Fruit fly (Drosophila melanogaster) whole organism, embryonic: ENCODE measurements around the gene bsh.

Experiments used
- Bteb2 ChIP-seq: fragments of 200-800 bp; sonication (Bioruptor generic); optimal IDR thresholded peaks from 2 replicates; lab custom pipeline; 2016; ENCODE audit warnings: missing biosample characterization, missing genetic modification characterization
- CG11398 ChIP-seq: fragments of 200-800 bp; sonication (Bioruptor generic); optimal IDR thresholded peaks from 2 replicates; lab custom pipeline; 2016; ENCODE audit warnings: missing biosample characterization, missing genetic modification characterization
- CG11504 ChIP-seq: fragments of 200-800 bp; sonication (Bioruptor generic); optimal IDR thresholded peaks from 3 replicates; lab custom pipeline; 2019; ENCODE audit warnings: missing biosample characterization, mild to moderate bottlenecking, missing genetic modification characterization, moderate library complexity
- CG12391 ChIP-seq: fragments of 200-800 bp; sonication (Bioruptor generic); optimal IDR thresholded peaks from 3 replicates; lab custom pipeline; 2018; ENCODE audit warnings: missing biosample characterization, mild to moderate bottlenecking, missing genetic modification characterization, moderate library complexity
- CG15269 ChIP-seq: fragments of 200-800 bp; sonication (Bioruptor generic); optimal IDR thresholded peaks from 2 replicates; lab custom pipeline; 2018; ENCODE audit warnings: missing biosample characterization, mild to moderate bottlenecking, missing genetic modification characterization, moderate library complexity
- CG15696 ChIP-seq: fragments of 200-800 bp; sonication (Bioruptor generic); optimal IDR thresholded peaks from 2 replicates; lab custom pipeline; 2019; ENCODE audit warnings: missing biosample characterization, mild to moderate bottlenecking, missing genetic modification characterization, moderate library complexity
- CG17328 ChIP-seq: fragments of 200-800 bp; sonication (Bioruptor generic); IDR thresholded peaks from 2 replicates; pipeline ENCODE4 v1.3.6; 2022; ENCODE audit warnings: missing biosample characterization, missing genetic modification characterization
- CG2120 ChIP-seq: fragments of 200-800 bp; sonication (Bioruptor generic); optimal IDR thresholded peaks from 3 replicates; lab custom pipeline; 2016; ENCODE audit warnings: missing biosample characterization, missing genetic modification characterization
- CG30403 ChIP-seq: fragments of 200-800 bp; sonication (Bioruptor generic); optimal IDR thresholded peaks from 3 replicates; lab custom pipeline; 2016; ENCODE audit warnings: missing biosample characterization, missing genetic modification characterization
- CG6272 ChIP-seq: fragments of 200-800 bp; sonication (Bioruptor generic); IDR thresholded peaks from 2 replicates; pipeline ENCODE4 v1.3.6; 2022; ENCODE audit warnings: missing biosample characterization, missing genetic modification characterization
- CG7839 ChIP-seq: fragments of 200-800 bp; sonication (Bioruptor generic); optimal IDR thresholded peaks from 3 replicates; lab custom pipeline; 2018; ENCODE audit warnings: missing biosample characterization, mild to moderate bottlenecking, missing genetic modification characterization, moderate library complexity
- CG8924 ChIP-seq: fragments of 200-800 bp; optimal IDR thresholded peaks from 3 replicates; lab custom pipeline; 2019; ENCODE audit warnings: missing biosample characterization, mild to moderate bottlenecking, missing genetic modification characterization, moderate library complexity
- CG9797 ChIP-seq: fragments of 200-800 bp; sonication (Bioruptor generic); optimal IDR thresholded peaks from 3 replicates; lab custom pipeline; 2018; ENCODE audit warnings: missing biosample characterization, mild to moderate bottlenecking, missing genetic modification characterization
- CHES-1-like ChIP-seq: fragments of 200-800 bp; sonication (Bioruptor generic); optimal IDR thresholded peaks from 2 replicates; lab custom pipeline; 2016; ENCODE audit warnings: missing biosample characterization, missing genetic modification characterization
- Dbx ChIP-seq: fragments of 200-800 bp; sonication (Bioruptor generic); IDR thresholded peaks from 3 replicates; pipeline ENCODE4 v1.3.6; 2022; ENCODE audit warnings: missing biosample characterization, missing genetic modification characterization
- Deaf1 ChIP-seq: fragments of 200-800 bp; optimal IDR thresholded peaks from 3 replicates; lab custom pipeline; 2019; ENCODE audit warnings: missing biosample characterization, mild to moderate bottlenecking, missing genetic modification characterization, moderate library complexity
- Doc2 ChIP-seq: fragments of 200-800 bp; sonication (Bioruptor generic); IDR thresholded peaks from 2 replicates; pipeline ENCODE4 v1.3.6; 2022; ENCODE audit warnings: missing biosample characterization, missing genetic modification characterization
- Elba2 ChIP-seq: fragments of 200-800 bp; sonication (Bioruptor generic); optimal IDR thresholded peaks from 3 replicates; lab custom pipeline; 2016; ENCODE audit warnings: missing biosample characterization, missing genetic modification characterization
- Ets65A ChIP-seq: fragments of 200-800 bp; sonication (Bioruptor generic); peaks from one replicate; lab custom pipeline; 2016; ENCODE audit warnings: missing biosample characterization, missing genetic modification characterization
- Gug ChIP-seq: fragments of 200-800 bp; sonication (Bioruptor generic); IDR thresholded peaks from 4 replicates; pipeline ENCODE4 v1.3.6; 2022; ENCODE audit warnings: missing biosample characterization, missing genetic modification characterization
- Hey ChIP-seq: fragments of 200-800 bp; sonication (Bioruptor generic); optimal IDR thresholded peaks from 3 replicates; lab custom pipeline; 2018; ENCODE audit warnings: missing biosample characterization, mild to moderate bottlenecking, missing genetic modification characterization
- Hr51 ChIP-seq, 2 experiments: fragments of 200-800 bp; sonication (Bioruptor generic); optimal IDR thresholded peaks; 2 replicates in 1 of 2; 3 replicates in 1 of 2; lab custom pipeline; 2016 to 2018; ENCODE audit warnings: missing biosample characterization in 2 of 2, missing genetic modification characterization in 2 of 2, mild to moderate bottlenecking in 1 of 2, moderate library complexity in 1 of 2
- Jarid2 ChIP-seq: fragments of 200-800 bp; sonication (Bioruptor generic); optimal IDR thresholded peaks from 3 replicates; lab custom pipeline; 2017; ENCODE audit warnings: mild to moderate bottlenecking, missing biosample characterization, missing genetic modification reagents, missing genetic modification characterization
- Med ChIP-seq: fragments of 200-800 bp; sonication (Bioruptor generic); peaks from one replicate; lab custom pipeline; 2016; ENCODE audit warnings: missing biosample characterization, missing genetic modification characterization, mild to moderate bottlenecking, inconsistent platforms, moderate library complexity
- Nf-YC ChIP-seq: fragments of 200-800 bp; optimal IDR thresholded peaks from 3 replicates; lab custom pipeline; 2019; ENCODE audit warnings: missing biosample characterization, mild to moderate bottlenecking, missing genetic modification characterization, moderate library complexity
- Oli ChIP-seq: fragments of 200-800 bp; sonication (Bioruptor generic); optimal IDR thresholded peaks from 2 replicates; lab custom pipeline; 2018; ENCODE audit warnings: missing biosample characterization, mild to moderate bottlenecking, missing genetic modification characterization, moderate library complexity
- PHDP ChIP-seq: fragments of 200-800 bp; sonication (Bioruptor generic); optimal IDR thresholded peaks from 3 replicates; lab custom pipeline; 2018; ENCODE audit warnings: missing biosample characterization, mild to moderate bottlenecking, missing genetic modification characterization, moderate library complexity
- Pdp1 ChIP-seq, 2 experiments: fragments of 200-800 bp; sonication (Bioruptor generic); optimal IDR thresholded peaks; 3 replicates each; lab custom pipeline; 2016; ENCODE audit warnings: missing biosample characterization in 2 of 2, missing genetic modification characterization in 2 of 2, mild to moderate bottlenecking in 1 of 2, moderate library complexity in 1 of 2
- TFAM ChIP-seq: fragments of 200-800 bp; sonication (Bioruptor generic); optimal IDR thresholded peaks from 2 replicates; lab custom pipeline; 2017; ENCODE audit warnings: missing biosample characterization, missing genetic modification characterization, inconsistent platforms
- abd-A ChIP-seq: fragments of 200-800 bp; sonication (Bioruptor generic); optimal IDR thresholded peaks from 3 replicates; lab custom pipeline; 2019; ENCODE audit warnings: missing biosample characterization, mild to moderate bottlenecking, missing genetic modification characterization, moderate library complexity
- aop ChIP-seq: fragments of 200-800 bp; sonication (Bioruptor generic); IDR thresholded peaks from 2 replicates; pipeline ENCODE4 v1.3.6; 2022; ENCODE audit warnings: missing biosample characterization, missing genetic modification characterization
- bsh ChIP-seq, 2 experiments: fragments of 200-800 bp; sonication (Bioruptor generic); optimal IDR thresholded peaks; 2 replicates each; lab custom pipeline; 2017 to 2018; ENCODE audit warnings: mild to moderate bottlenecking in 2 of 2, missing biosample characterization in 2 of 2, missing genetic modification characterization in 2 of 2, moderate library complexity in 1 of 2
- crol ChIP-seq: fragments of 200-800 bp; sonication (Bioruptor generic); IDR thresholded peaks from 2 replicates; pipeline ENCODE4 v1.3.6; 2022; ENCODE audit warnings: missing biosample characterization, missing genetic modification characterization
- disco-r ChIP-seq: fragments of 200-800 bp; sonication (Bioruptor generic); optimal IDR thresholded peaks from 2 replicates; lab custom pipeline; 2016; ENCODE audit warnings: missing biosample characterization, missing genetic modification characterization
- dmrt99B ChIP-seq: fragments of 200-800 bp; sonication (Bioruptor generic); optimal IDR thresholded peaks from 2 replicates; lab custom pipeline; 2018; ENCODE audit warnings: missing biosample characterization, mild to moderate bottlenecking, missing genetic modification characterization, moderate library complexity
- ewg ChIP-seq: fragments of 200-800 bp; sonication (Bioruptor generic); optimal IDR thresholded peaks from 3 replicates; lab custom pipeline; 2017; ENCODE audit warnings: mild to moderate bottlenecking, missing biosample characterization, missing genetic modification reagents, missing genetic modification characterization
- ham ChIP-seq: fragments of 200-800 bp; sonication (Bioruptor generic); IDR thresholded peaks from 2 replicates; pipeline ENCODE4 v1.3.6; 2022; ENCODE audit warnings: missing biosample characterization, missing genetic modification characterization
- nerfin-1 ChIP-seq: fragments of 200-800 bp; sonication (Bioruptor generic); optimal IDR thresholded peaks from 3 replicates; lab custom pipeline; 2019; ENCODE audit warnings: missing biosample characterization, mild to moderate bottlenecking, missing genetic modification characterization, moderate library complexity
- schlank ChIP-seq: fragments of 200-800 bp; sonication (Bioruptor generic); optimal IDR thresholded peaks from 2 replicates; lab custom pipeline; 2018; ENCODE audit warnings: missing biosample characterization, mild to moderate bottlenecking, missing genetic modification characterization
- tgo ChIP-seq: fragments of 200-800 bp; sonication (Bioruptor generic); IDR thresholded peaks from 3 replicates; pipeline ENCODE4 v1.3.6; 2022; ENCODE audit warnings: missing biosample characterization, missing genetic modification characterization
- unpg ChIP-seq: fragments of 200-800 bp; sonication (Bioruptor generic); optimal IDR thresholded peaks from 3 replicates; lab custom pipeline; 2018; ENCODE audit warnings: missing biosample characterization, mild to moderate bottlenecking, missing genetic modification characterization, moderate library complexity

The bsh gene

dm6 chr2L:19801951-19802612 lies 33.2 kb upstream of the bsh start (continued):
- no peak for TF ChIP-seq Elba2
- no peak for TF ChIP-seq CG17328 (GFP tag; lab: Robert Waterston, UW)
- no peak for TF ChIP-seq CG6272 (GFP tag; lab: Robert Waterston, UW)
- no peak for TF ChIP-seq schlank
- peak; percentile 7 for TF ChIP-seq CG12391 (tag; lab: Kevin White, UChicago)
- TF ChIP-seq Bteb2 (GFP tag; lab: Kevin White, UChicago), result no peak
- peak; percentile 16 for TF ChIP-seq CG15269 (tag; lab: Kevin White, UChicago)
- TF ChIP-seq Med (GFP tag; lab: Kevin White, UChicago), result peak; percentile 10
- TF ChIP-seq CHES-1-like, result no peak
- no peak for TF ChIP-seq disco-r (GFP tag; lab: Kevin White, UChicago)
- TF ChIP-seq CG8924 (tag; lab: Kevin White, UChicago), result peak; percentile 12
- no peak for TF ChIP-seq Pdp1 (GFP tag; optimal IDR thresholded peaks at IDR 0.05; lab: Kevin White, UChicago)
- no peak for TF ChIP-seq Nf-YC (tag; lab: Kevin White, UChicago)
- peak; percentile 50 for TF ChIP-seq dmrt99B
- peak in 1 of 2 experiments; percentile 46 for TF ChIP-seq Hr51 (GFP tag; optimal IDR thresholded peaks at IDR 0.05; lab: Kevin White, UChicago)
- no peak for TF ChIP-seq Gug (GFP tag; lab: Robert Waterston, UW)
- peak; percentile 20 for TF ChIP-seq unpg (GFP tag; lab: Kevin White, UChicago)
- no peak for TF ChIP-seq aop
- TF ChIP-seq Doc2 (GFP tag; lab: Robert Waterston, UW), result no peak
- no peak for TF ChIP-seq CG15696 (tag; lab: Kevin White, UChicago)
- peak; percentile 80 for TF ChIP-seq Hey (tag; lab: Kevin White, UChicago)
- peak; percentile 11 for TF ChIP-seq PHDP (tag; lab: Kevin White, UChicago)
- no peak for TF ChIP-seq ewg (GFP tag; lab: Kevin White, UChicago)
- peak; percentile 29 for TF ChIP-seq CG2120 (GFP tag; lab: Kevin White, UChicago)
- TF ChIP-seq Deaf1 (tag; lab: Kevin White, UChicago), result no peak
- no peak for TF ChIP-seq Jarid2 (GFP tag; lab: Kevin White, UChicago)
- no peak for TF ChIP-seq CG9797 (GFP tag; lab: Kevin White, UChicago)
- TF ChIP-seq abd-A (tag; lab: Kevin White, UChicago), result no peak
- TF ChIP-seq bsh (GFP tag; optimal IDR thresholded peaks at IDR 0.05; lab: Kevin White, UChicago), result peak in 1 of 2 experiments; percentile 19
- peak; percentile 15 for TF ChIP-seq CG7839 (tag; lab: Kevin White, UChicago)
- TF ChIP-seq Ets65A (GFP tag; lab: Kevin White, UChicago), result peak; percentile 58
- peak; percentile 2 for TF ChIP-seq CG30403 (GFP tag; lab: Kevin White, UChicago)
- no peak for TF ChIP-seq Dbx
- no peak for TF ChIP-seq TFAM (GFP tag; lab: Kevin White, UChicago)
- peak; percentile 73 for TF ChIP-seq crol (GFP tag; lab: Robert Waterston, UW)
- no peak for TF ChIP-seq tgo (GFP tag; lab: Robert Waterston, UW)
- peak; percentile 56 for TF ChIP-seq nerfin-1 (tag; lab: Kevin White, UChicago)
- TF ChIP-seq ham, result no peak
- TF ChIP-seq Oli, result peak; percentile 6
- no peak for TF ChIP-seq CG11398 (GFP tag; lab: Kevin White, UChicago)
- peak; percentile 20 for TF ChIP-seq CG11504 (tag; lab: Kevin White, UChicago)
